Fruit fly (Drosophila melanogaster) S2 (cell line): Measurements from ENCODE around the gene dgt2.

ENCODE experiments used
- CG8478 ChIP-seq: fragments of >200 bp; optimal IDR thresholded peaks from 2 replicates; lab custom pipeline; 2018
- CTCF ChIP-seq, 2 experiments: fragments of >200 bp; optimal IDR thresholded peaks; 2 replicates each; lab custom pipeline; 2018

dm6 chr2L:11965610-11966594, 23.8 kb upstream of the dgt2 start:
- no peak for TF ChIP-seq CTCF (optimal IDR thresholded peaks at IDR 0.05; lab: Kevin White, UChicago)
- no peak for TF ChIP-seq CG8478
